Worm (Caenorhabditis elegans): ENCODE measurements around the gene cest-2.2.

cest-2.2 gene

ce11 chrV:14175216-14175615 is at the start of gene cest-2.2:
Gene cest-2.2 (minus strand): TSS chrV:14175355.
- TF ChIP-seq ceh-44 (GFP tag; IDR thresholded peaks at IDR 0.05) (no peak), unc-130 (GFP tag; optimal IDR thresholded peaks at IDR 0.05) (no peak), nhr-77 (tag; optimal IDR thresholded peaks at IDR 0.05) (no peak), hlh-11 (tag; optimal IDR thresholded peaks at IDR 0.05) (no peak), aha-1 (tag) (peak; percentile 55), nhr-76 (tag; optimal IDR thresholded peaks at IDR 0.05) (no peak), lim-7 (GFP tag; IDR thresholded peaks at IDR 0.05) (no peak), egl-27 (tag; optimal IDR thresholded peaks at IDR 0.05) (no peak), unc-39 (tag; optimal IDR thresholded peaks at IDR 0.05) (no peak), nhr-28 (tag; optimal IDR thresholded peaks at IDR 0.05) (peak; percentile 51), dve-1 (tag; optimal IDR thresholded peaks at IDR 0.05; ENCODE audit: insufficient read depth) (peak; percentile 36), dmd-6 (GFP tag; IDR thresholded peaks at IDR 0.05) (0 out of 2 replicates have a peak, but pooled peaks have one; percentile 14), daf-16 (GFP tag; optimal IDR thresholded peaks at IDR 0.05) (no peak), daf-16 (tag; optimal IDR thresholded peaks at IDR 0.05) (peak; percentile 62), pqm-1 (tag; optimal IDR thresholded peaks at IDR 0.05) (peak; percentile 27)

DNA sequence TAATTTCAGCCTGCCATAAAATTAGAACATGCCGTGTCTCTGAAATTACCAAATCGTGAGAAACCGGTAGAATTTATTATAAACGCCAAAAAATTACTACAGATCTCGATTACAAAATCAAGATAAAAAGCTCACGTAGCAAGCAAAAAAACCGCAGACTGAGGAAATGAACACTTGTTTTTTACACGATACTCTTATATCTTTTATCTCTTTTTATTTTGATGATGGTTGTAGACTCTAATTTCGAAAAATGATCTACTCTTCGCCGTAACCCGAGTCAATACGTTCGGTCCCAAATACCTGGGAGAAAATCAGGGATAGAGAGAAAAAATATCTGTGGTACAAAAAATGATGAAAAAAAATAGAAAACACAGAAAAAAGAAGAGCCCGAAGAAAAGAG is 48.0 kb upstream of the cest-2.2 start:
- no peak for TF ChIP-seq lin-15B (tag; optimal IDR thresholded peaks at IDR 0.05)
- no peak for TF ChIP-seq egl-43 (GFP tag; IDR thresholded peaks at IDR 0.05)
- TF ChIP-seq sdz-12 (GFP tag; optimal IDR thresholded peaks at IDR 0.05): no peak
- no peak for TF ChIP-seq lin-1 (GFP tag; IDR thresholded peaks at IDR 0.05)

DNA sequence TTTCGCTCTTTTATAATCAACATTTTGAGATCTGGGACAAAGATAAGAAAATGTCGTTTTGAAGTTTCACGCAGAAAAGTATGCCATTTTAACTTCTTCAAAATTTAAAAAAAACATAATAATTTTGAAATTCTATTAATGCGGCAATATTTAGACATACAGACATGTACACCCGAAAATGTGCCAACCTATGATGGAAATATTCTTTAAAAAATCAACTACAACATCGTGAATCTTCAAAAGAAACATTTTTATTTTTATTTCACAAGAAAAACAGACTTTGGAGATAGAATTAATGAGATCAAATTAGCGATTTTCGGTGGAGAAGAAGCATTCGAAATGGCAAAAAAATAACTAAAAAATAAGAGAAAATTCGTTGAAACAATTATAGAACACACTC is 40.0 kb upstream of the cest-2.2 start, which contains the start of gene T16A9.5:
T16A9.5 (minus strand) TSS at position 101 of the 400 bp plus-strand sequence.
- TF ChIP-seq mdl-1 (tag; optimal IDR thresholded peaks at IDR 0.05): no peak
- TF ChIP-seq hlh-30 (tag; optimal IDR thresholded peaks at IDR 0.05; ENCODE audit: insufficient read depth): no peak
- no peak for TF ChIP-seq arid-1 (GFP tag; conservative IDR thresholded peaks at IDR 0.05)
- no peak for TF ChIP-seq skn-1 (tag; optimal IDR thresholded peaks at IDR 0.05)
- TF ChIP-seq egl-27 (tag; optimal IDR thresholded peaks at IDR 0.05): no peak
- no peak for TF ChIP-seq ztf-7 (tag; optimal IDR thresholded peaks at IDR 0.05)
- TF ChIP-seq madf-9 (GFP tag; conservative IDR thresholded peaks at IDR 0.05): no peak
- TF ChIP-seq lir-3 (tag; optimal IDR thresholded peaks at IDR 0.05): no peak
- TF ChIP-seq zfp-3 (GFP tag; conservative IDR thresholded peaks at IDR 0.05): no peak
- no peak for TF ChIP-seq unc-39 (tag; optimal IDR thresholded peaks at IDR 0.05)

DNA sequence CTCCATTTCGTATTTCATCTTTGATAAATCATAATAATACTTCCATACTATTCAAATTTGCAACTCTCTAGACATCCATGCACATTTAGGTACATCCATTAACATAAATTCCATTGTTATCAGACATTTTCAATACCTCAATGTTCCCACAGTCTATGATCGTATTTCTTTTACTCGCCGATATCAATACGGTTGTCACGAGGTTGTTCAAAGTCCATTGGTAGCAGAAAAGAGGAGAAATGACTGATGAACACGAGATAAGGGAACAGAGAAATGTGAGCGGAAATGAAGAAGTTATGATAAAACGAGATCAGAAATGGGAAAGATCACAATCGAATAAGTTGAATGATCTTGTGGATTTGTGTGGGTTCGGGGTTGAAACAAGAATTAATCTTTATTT is 37.7 kb upstream of the cest-2.2 start:
- TF ChIP-seq nhr-77 (tag; optimal IDR thresholded peaks at IDR 0.05): peak; percentile 74
- peak; percentile 60 for TF ChIP-seq dmd-6 (GFP tag; IDR thresholded peaks at IDR 0.05)
- peak; percentile 76 for TF ChIP-seq hlh-11 (tag; optimal IDR thresholded peaks at IDR 0.05)
- no peak for TF ChIP-seq unc-130 (GFP tag; optimal IDR thresholded peaks at IDR 0.05)
- TF ChIP-seq nhr-28 (tag; optimal IDR thresholded peaks at IDR 0.05): peak; percentile 93
- no peak for TF ChIP-seq ceh-28 (tag; optimal IDR thresholded peaks at IDR 0.05)
- TF ChIP-seq F26F4.8 (GFP tag; conservative IDR thresholded peaks at IDR 0.05): no peak
- no peak for TF ChIP-seq set-16 (GFP tag; IDR thresholded peaks at IDR 0.05)
- TF ChIP-seq fkh-10 (GFP tag; optimal IDR thresholded peaks at IDR 0.05): no peak
- TF ChIP-seq mdl-1 (tag; optimal IDR thresholded peaks at IDR 0.05): peak in 1 of 2 experiments; percentile 81
- TF ChIP-seq nhr-42 (GFP tag; IDR thresholded peaks at IDR 0.05): no peak
- no peak for TF ChIP-seq ctbp-1 (GFP tag; IDR thresholded peaks at IDR 0.05)
- TF ChIP-seq mxl-3 (GFP tag; optimal IDR thresholded peaks at IDR 0.05): peak; percentile 83
- no peak for TF ChIP-seq ztf-7 (tag; optimal IDR thresholded peaks at IDR 0.05)
- TF ChIP-seq nhr-237 (tag; optimal IDR thresholded peaks at IDR 0.05): no peak
- peak in 1 of 2 experiments; percentile 99 for TF ChIP-seq unc-62 (GFP tag; optimal IDR thresholded peaks at IDR 0.05 in 1 of 2)
- no peak for TF ChIP-seq unc-62 (tag; optimal IDR thresholded peaks at IDR 0.05)
- TF ChIP-seq T20F7.1 (GFP tag; optimal IDR thresholded peaks at IDR 0.05): peak; percentile 42
- TF ChIP-seq pqm-1 (tag; optimal IDR thresholded peaks at IDR 0.05): peak; percentile 70
- TF ChIP-seq lin-1 (GFP tag; IDR thresholded peaks at IDR 0.05): peak; percentile 34; the same call in 1 of the 2 replicates
- TF ChIP-seq nhr-48 (tag; optimal IDR thresholded peaks at IDR 0.05): peak; percentile 66
- TF ChIP-seq hlh-30 (tag; optimal IDR thresholded peaks at IDR 0.05; ENCODE audit: insufficient read depth): peak; percentile 83

Measured in whole organism, L4 larva.